Fruit fly (Drosophila melanogaster) whole organism, embryonic: ENCODE results near the gene Pkg21D.

Experiments
- Adf1 ChIP-seq: fragments of 200-800 bp; sonication (Bioruptor generic); IDR thresholded peaks from 2 replicates; pipeline ENCODE4 v1.3.6; 2022; ENCODE audit warnings: missing biosample characterization, missing genetic modification characterization
- CG10267 ChIP-seq: fragments of 200-800 bp; sonication (Bioruptor generic); optimal IDR thresholded peaks from 2 replicates; lab custom pipeline; 2018; ENCODE audit warnings: missing biosample characterization, mild to moderate bottlenecking, missing genetic modification characterization, moderate library complexity
- CG10543 ChIP-seq: fragments of 200-800 bp; sonication (Bioruptor generic); optimal IDR thresholded peaks from 3 replicates; lab custom pipeline; 2017; ENCODE audit warnings: missing biosample characterization, mild to moderate bottlenecking, missing genetic modification characterization, moderate library complexity
- CG12942 ChIP-seq: fragments of 200-800 bp; sonication (Bioruptor generic); optimal IDR thresholded peaks from 3 replicates; lab custom pipeline; 2016; ENCODE audit warnings: missing biosample characterization, missing genetic modification characterization
- CG14710 ChIP-seq: fragments of 200-800 bp; sonication (Bioruptor generic); optimal IDR thresholded peaks from 3 replicates; lab custom pipeline; 2019; ENCODE audit warnings: missing biosample characterization, mild to moderate bottlenecking, missing genetic modification characterization, moderate library complexity
- CG15514 ChIP-seq: fragments of 200-800 bp; sonication (Bioruptor generic); optimal IDR thresholded peaks from 3 replicates; lab custom pipeline; 2017; ENCODE audit warnings: missing biosample characterization, missing genetic modification characterization, mild to moderate bottlenecking, moderate library complexity, missing genetic modification reagents
- CG1603 ChIP-seq: fragments of 200-800 bp; sonication (Bioruptor generic); optimal IDR thresholded peaks from 2 replicates; lab custom pipeline; 2019; ENCODE audit warnings: missing biosample characterization, mild to moderate bottlenecking, missing genetic modification characterization, moderate library complexity
- CG2875 ChIP-seq: fragments of 200-800 bp; sonication (Bioruptor generic); optimal IDR thresholded peaks from 2 replicates; lab custom pipeline; 2017; ENCODE audit warnings: missing biosample characterization, mild to moderate bottlenecking, missing genetic modification characterization, missing genetic modification reagents
- CG2889 ChIP-seq: fragments of 200-800 bp; sonication (Bioruptor generic); IDR thresholded peaks from 3 replicates; pipeline ENCODE4 v1.3.6; 2022; ENCODE audit warnings: missing biosample characterization, missing genetic modification characterization
- CG32532 ChIP-seq: fragments of 200-800 bp; sonication (Bioruptor generic); IDR thresholded peaks from 2 replicates; pipeline ENCODE4 v1.3.6; 2022; ENCODE audit warnings: missing biosample characterization, missing genetic modification characterization
- CG34224 ChIP-seq: fragments of 200-800 bp; sonication (Bioruptor generic); IDR thresholded peaks from 3 replicates; pipeline ENCODE4 v1.3.6; 2022; ENCODE audit warnings: missing biosample characterization, missing genetic modification characterization; ENCODE audit not compliant: partially characterized antibody
- CG8290 ChIP-seq, 3 experiments: fragments of 200-800 bp; sonication (Bioruptor generic); optimal IDR thresholded peaks; 2 replicates each; lab custom pipeline; 2016 to 2019; ENCODE audit warnings: missing biosample characterization in 3 of 3, missing genetic modification characterization in 3 of 3, mild to moderate bottlenecking in 2 of 3, moderate library complexity in 1 of 3
- CG8944 ChIP-seq: fragments of 200-800 bp; sonication (Bioruptor generic); optimal IDR thresholded peaks from 3 replicates; lab custom pipeline; 2016; ENCODE audit warnings: missing biosample characterization, missing genetic modification characterization
- Dp ChIP-seq: fragments of 200-800 bp; sonication (Bioruptor generic); optimal IDR thresholded peaks from 2 replicates; lab custom pipeline; 2018; ENCODE audit warnings: missing biosample characterization, mild to moderate bottlenecking, missing genetic modification characterization, moderate library complexity
- Dref ChIP-seq: fragments of 200-800 bp; sonication (Bioruptor generic); IDR thresholded peaks from 2 replicates; pipeline ENCODE4 v1.3.6; 2022; ENCODE audit warnings: missing biosample characterization, missing genetic modification characterization
- GATAe ChIP-seq: fragments of 200-800 bp; sonication (Bioruptor generic); conservative IDR thresholded peaks from 2 replicates; pipeline ENCODE4 v1.3.6; 2022; ENCODE audit warnings: missing biosample characterization, missing genetic modification characterization
- Hr78 ChIP-seq, 2 experiments: fragments of 200-800 bp in 1 of 2; fragments of >200 bp in 1 of 2; sonication (Bioruptor generic) in 1 of 2; optimal IDR thresholded peaks; 2 replicates each; lab custom pipeline; 2017 to 2019; ENCODE audit warnings: missing biosample characterization in 2 of 2, missing genetic modification characterization in 2 of 2, mild to moderate bottlenecking in 1 of 2, moderate library complexity in 1 of 2
- Med ChIP-seq: fragments of 200-800 bp; sonication (Bioruptor generic); peaks from one replicate; lab custom pipeline; 2016; ENCODE audit warnings: missing biosample characterization, missing genetic modification characterization, mild to moderate bottlenecking, inconsistent platforms, moderate library complexity
- PHDP ChIP-seq: fragments of 200-800 bp; sonication (Bioruptor generic); optimal IDR thresholded peaks from 3 replicates; lab custom pipeline; 2018; ENCODE audit warnings: missing biosample characterization, mild to moderate bottlenecking, missing genetic modification characterization, moderate library complexity
- crol ChIP-seq: fragments of 200-800 bp; sonication (Bioruptor generic); IDR thresholded peaks from 2 replicates; pipeline ENCODE4 v1.3.6; 2022; ENCODE audit warnings: missing biosample characterization, missing genetic modification characterization
- ftz-f1 ChIP-seq: fragments of 200-800 bp; sonication (Bioruptor generic); optimal IDR thresholded peaks from 2 replicates; lab custom pipeline; 2016; ENCODE audit warnings: missing biosample characterization, missing genetic modification characterization
- gfzf ChIP-seq: fragments of 200-800 bp; sonication (Bioruptor generic); optimal IDR thresholded peaks from 2 replicates; lab custom pipeline; 2016; ENCODE audit warnings: missing biosample characterization, mild to moderate bottlenecking, missing genetic modification characterization, moderate library complexity
- grn ChIP-seq: fragments of 200-800 bp; sonication (Bioruptor generic); optimal IDR thresholded peaks from 3 replicates; lab custom pipeline; 2017; ENCODE audit warnings: missing biosample characterization, missing genetic modification characterization
- klu ChIP-seq: fragments of 200-800 bp; sonication (Bioruptor generic); IDR thresholded peaks from 2 replicates; pipeline ENCODE4 v1.3.6; 2022; ENCODE audit warnings: missing biosample characterization, missing genetic modification characterization
- lab ChIP-seq: fragments of 200-800 bp; sonication (Bioruptor generic); optimal IDR thresholded peaks from 3 replicates; lab custom pipeline; 2017; ENCODE audit warnings: missing biosample characterization, missing genetic modification characterization, mild to moderate bottlenecking, moderate library complexity, missing genetic modification reagents
- mirr ChIP-seq: fragments of 200-800 bp; sonication (Bioruptor generic); optimal IDR thresholded peaks from 3 replicates; lab custom pipeline; 2018; ENCODE audit warnings: missing biosample characterization, mild to moderate bottlenecking, missing genetic modification characterization
- oc ChIP-seq: fragments of 200-800 bp; sonication (Bioruptor generic); optimal IDR thresholded peaks from 2 replicates; lab custom pipeline; 2018; ENCODE audit warnings: missing biosample characterization, mild to moderate bottlenecking, missing genetic modification characterization, moderate library complexity
- otp ChIP-seq: fragments of 200-800 bp; sonication (Bioruptor generic); IDR thresholded peaks from 3 replicates; pipeline ENCODE4, ENCODE4 v1.3.6; 2022; ENCODE audit warnings: missing biosample characterization, missing genetic modification characterization
- pzg ChIP-seq: fragments of 200-800 bp; sonication (Bioruptor generic); optimal IDR thresholded peaks from 3 replicates; lab custom pipeline; 2018; ENCODE audit warnings: missing biosample characterization, mild to moderate bottlenecking, missing genetic modification characterization, moderate library complexity
- repo ChIP-seq: fragments of 200-800 bp; sonication (Bioruptor generic); optimal IDR thresholded peaks from 2 replicates; lab custom pipeline; 2016; ENCODE audit warnings: missing biosample characterization, missing genetic modification characterization
- rib ChIP-seq: fragments of 200-800 bp; sonication (Bioruptor generic); IDR thresholded peaks from 2 replicates; pipeline ENCODE4 v1.3.6; 2022; ENCODE audit warnings: missing biosample characterization, missing genetic modification characterization
- run ChIP-seq: fragments of 200-800 bp; sonication (Bioruptor generic); optimal IDR thresholded peaks from 3 replicates; lab custom pipeline; 2018; ENCODE audit warnings: missing biosample characterization, mild to moderate bottlenecking, missing genetic modification characterization
- salm ChIP-seq: fragments of 200-800 bp; sonication (Bioruptor generic); optimal IDR thresholded peaks from 2 replicates; lab custom pipeline; 2018; ENCODE audit warnings: missing biosample characterization, mild to moderate bottlenecking, missing genetic modification characterization
- sisA ChIP-seq: fragments of 200-800 bp; sonication (Bioruptor generic); IDR thresholded peaks from 2 replicates; pipeline ENCODE4 v1.3.6; 2022; ENCODE audit warnings: missing biosample characterization, missing genetic modification characterization
- sob ChIP-seq: fragments of 200-800 bp; sonication (Bioruptor generic); IDR thresholded peaks from 2 replicates; pipeline ENCODE4 v1.3.6; 2022; ENCODE audit warnings: missing biosample characterization, missing genetic modification characterization
- stwl ChIP-seq: fragments of 200-800 bp; sonication (Bioruptor generic); optimal IDR thresholded peaks from 3 replicates; lab custom pipeline; 2018; ENCODE audit warnings: missing biosample characterization, mild to moderate bottlenecking, missing genetic modification characterization, moderate library complexity
- sug ChIP-seq: fragments of 200-800 bp; optimal IDR thresholded peaks from 2 replicates; lab custom pipeline; 2019; ENCODE audit warnings: missing biosample characterization, mild to moderate bottlenecking, missing genetic modification characterization, moderate library complexity
- ttk ChIP-seq: fragments of 200-800 bp; sonication (Bioruptor generic); IDR thresholded peaks from 2 replicates; pipeline ENCODE4 v2.1.2; 2022; ENCODE audit warnings: missing biosample characterization, missing genetic modification characterization
- unc-4 ChIP-seq: fragments of 200-800 bp; sonication (Bioruptor generic); IDR thresholded peaks from 2 replicates; pipeline ENCODE4 v1.3.6; 2022; ENCODE audit warnings: missing biosample characterization, missing genetic modification characterization; ENCODE audit not compliant: partially characterized antibody
- vvl ChIP-seq: fragments of 200-800 bp; sonication (Bioruptor generic); IDR thresholded peaks from 2 replicates; pipeline ENCODE4 v1.3.6; 2022; ENCODE audit warnings: missing biosample characterization, missing genetic modification characterization
- wek ChIP-seq: fragments of 200-800 bp; sonication (Bioruptor generic); optimal IDR thresholded peaks from 3 replicates; lab custom pipeline; 2018; ENCODE audit warnings: missing biosample characterization, mild to moderate bottlenecking, missing genetic modification characterization, moderate library complexity
- yki ChIP-seq: fragments of >200 bp; optimal IDR thresholded peaks from 3 replicates; lab custom pipeline; 2018
- z ChIP-seq: fragments of 200-800 bp; sonication (Bioruptor generic); IDR thresholded peaks from 3 replicates; pipeline ENCODE4 v1.3.6; 2022; ENCODE audit warnings: missing biosample characterization, missing genetic modification characterization
- zen2 ChIP-seq: fragments of 200-800 bp; sonication (Bioruptor generic); IDR thresholded peaks from 3 replicates; pipeline ENCODE4 v1.3.6; 2022; ENCODE audit warnings: missing biosample characterization, missing genetic modification characterization; ENCODE audit not compliant: partially characterized antibody

The Pkg21D gene

dm6 chr2L:811405-811804, 20.8 kb upstream of the Pkg21D start, which contains the start of gene Dbp21E2 (continued):
- 0 out of 2 replicates have a peak, but pooled peaks have one; percentile 17 for TF ChIP-seq unc-4 (GFP tag; lab: Robert Waterston, UW)
- no peak for TF ChIP-seq ttk
- peak; percentile 24 for TF ChIP-seq pzg (GFP tag; lab: Kevin White, UChicago)

DNA sequence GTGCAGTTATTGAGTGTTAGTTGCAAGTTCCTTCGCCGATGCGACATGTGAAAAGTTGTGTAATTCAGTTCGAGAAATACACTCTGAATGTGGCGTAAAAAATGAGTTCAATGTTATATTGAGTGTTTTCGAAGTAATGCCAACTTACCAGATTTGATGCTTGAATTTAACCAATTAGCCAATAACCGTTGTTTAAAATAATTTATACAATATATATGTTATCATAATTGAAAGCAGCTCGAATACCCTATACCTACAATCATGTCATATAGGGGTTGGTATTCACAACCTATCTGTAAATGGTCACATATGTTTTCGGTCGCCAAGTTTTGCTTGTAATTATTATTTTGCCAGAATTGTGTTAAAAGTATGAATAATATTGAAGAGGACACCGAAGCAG, 19.7 kb upstream of the Pkg21D start, which contains the start of gene Nnf1b:
Gene Nnf1b (plus strand): TSS at position 301 of the 400 bp plus-strand sequence.
- TF ChIP-seq stwl, result peak; percentile 35
- peak; percentile 35 for TF ChIP-seq Med (GFP tag; lab: Kevin White, UChicago)
- TF ChIP-seq vvl, result peak; percentile 38; the same call in 1 of the 2 replicates
- TF ChIP-seq gfzf, result peak; percentile 49
- no peak for TF ChIP-seq oc (tag; lab: Kevin White, UChicago)
- TF ChIP-seq klu (GFP tag; lab: Robert Waterston, UW), result no peak
- TF ChIP-seq CG14710, result peak; percentile 9
- no peak for TF ChIP-seq PHDP (tag; lab: Kevin White, UChicago)
- no peak for TF ChIP-seq repo (GFP tag; lab: Kevin White, UChicago)
- TF ChIP-seq CG2875, result no peak
- TF ChIP-seq CG10267 (tag; lab: Kevin White, UChicago), result peak; percentile 4
- TF ChIP-seq CG2889 (GFP tag; lab: Robert Waterston, UW), result no peak
- TF ChIP-seq Dp (GFP tag; lab: Kevin White, UChicago), result peak; percentile 22
- TF ChIP-seq run (tag; lab: Kevin White, UChicago), result no peak
- TF ChIP-seq CG8944 (GFP tag; lab: Kevin White, UChicago), result no peak
- TF ChIP-seq pzg (GFP tag; lab: Kevin White, UChicago), result peak; percentile 19
- TF ChIP-seq grn (GFP tag; lab: Kevin White, UChicago), result peak; percentile 28
- no peak for TF ChIP-seq CG12942 (GFP tag; lab: Kevin White, UChicago)
- peak; percentile 7 for TF ChIP-seq CG1603 (tag; lab: Kevin White, UChicago)
- no peak for TF ChIP-seq CG32532 (GFP tag; lab: Robert Waterston, UW)
- peak; percentile 86 for TF ChIP-seq wek
- no peak for TF ChIP-seq yki

dm6 chr2L:789966-790365, 632 bp downstream of the Pkg21D start:
- no peak for TF ChIP-seq zen2
- TF ChIP-seq sug (tag; lab: Kevin White, UChicago), result peak; percentile 55
- peak; percentile 38 for TF ChIP-seq CG10543 (GFP tag; lab: Kevin White, UChicago)
- TF ChIP-seq crol, result peak; percentile 72
- TF ChIP-seq GATAe, result peak; percentile 65
- no peak for TF ChIP-seq z (GFP tag; lab: Robert Waterston, UW)
- TF ChIP-seq Dref, result no peak
- TF ChIP-seq otp (GFP tag; lab: Robert Waterston, UW), result 0 out of 3 replicates have a peak, but pooled peaks have one; percentile 4
- TF ChIP-seq CG14710, result no peak
- peak; percentile 41; the same call in 1 of the 2 replicates for TF ChIP-seq sob (GFP tag; lab: Robert Waterston, UW)
- no peak for TF ChIP-seq salm (tag; lab: Kevin White, UChicago)
- peak in 1 of 2 experiments; percentile 49 for TF ChIP-seq Hr78 (GFP tag; optimal IDR thresholded peaks at IDR 0.05; lab: Kevin White, UChicago)
- 0 out of 2 replicates have a peak, but pooled peaks have one; percentile 14 for TF ChIP-seq rib (GFP tag; lab: Robert Waterston, UW)
- TF ChIP-seq CG15514, result peak; percentile 5
- peak; percentile 75 for TF ChIP-seq mirr (GFP tag; lab: Kevin White, UChicago)
- peak; percentile 30 for TF ChIP-seq ftz-f1
- peak; percentile 43 for TF ChIP-seq lab
- TF ChIP-seq Adf1 (GFP tag; lab: Robert Waterston, UW), result peak; percentile 30; the same call in 1 of the 2 replicates
- TF ChIP-seq CG34224 (GFP tag; lab: Robert Waterston, UW), result no peak
- TF ChIP-seq sisA, result no peak
- no peak for TF ChIP-seq CG8290 (GFP tag; optimal IDR thresholded peaks at IDR 0.05; lab: Kevin White, UChicago)
- TF ChIP-seq CG8290 (tag; optimal IDR thresholded peaks at IDR 0.05; lab: Kevin White, UChicago), result peak in 1 of 2 experiments; percentile 9
